Fruit fly (Drosophila melanogaster) Kc167 (cell line): Measurements from ENCODE around the gene CG43218.

Experiments
- Sin3A ChIP-seq: fragments of >200 bp; optimal IDR thresholded peaks from 2 replicates; lab custom pipeline; 2018; ENCODE audit warnings: missing external identifiers
- h ChIP-seq: fragments of >200 bp; optimal IDR thresholded peaks from 3 replicates; lab custom pipeline; 2018; ENCODE audit warnings: missing external identifiers
- insv ChIP-seq: fragments of >200 bp; optimal IDR thresholded peaks from 3 replicates; lab custom pipeline; 2018; ENCODE audit warnings: missing external identifiers
- psq ChIP-seq: fragments of >200 bp; optimal IDR thresholded peaks from 2 replicates; lab custom pipeline; 2017; ENCODE audit warnings: missing external identifiers

- TF ChIP-seq Sin3A = no peak
- TF ChIP-seq h (lab: Kevin White, UChicago) = no peak
- no peak for TF ChIP-seq psq (lab: Kevin White, UChicago)
- TF ChIP-seq insv (lab: Kevin White, UChicago) = no peak
These were observed 15.7 kb downstream of the CG43218 start for dm6 chr3L:21273504-21273903.
